Fruit fly (Drosophila melanogaster): ENCODE measurements around the gene mRpS6.

The mRpS6 gene

dm6 chr3L:4413800-4414446 lies 49.6 kb downstream of the mRpS6 start (continued):
- TF ChIP-seq ranshi (GFP tag; IDR thresholded peaks at IDR 0.05) = 0 out of 2 replicates have a peak, but pooled peaks have one; percentile 28
- peak; percentile 89 for TF ChIP-seq cwo (GFP tag; optimal IDR thresholded peaks at IDR 0.05)
- TF ChIP-seq sna (GFP tag; IDR thresholded peaks at IDR 0.05; ENCODE audit: partially characterized antibody) = peak; percentile 55; the same call in 1 of the 2 replicates
- peak; percentile 56; the same call in 1 of the 3 replicates for TF ChIP-seq ci (GFP tag; IDR thresholded peaks at IDR 0.05)
- no peak for TF ChIP-seq CG6813 (GFP tag; optimal IDR thresholded peaks at IDR 0.05)
- no peak for TF ChIP-seq slou (GFP tag; optimal IDR thresholded peaks at IDR 0.05)
- peak; percentile 49 for TF ChIP-seq shn (GFP tag; optimal IDR thresholded peaks at IDR 0.05)
- no peak for TF ChIP-seq caup (GFP tag; optimal IDR thresholded peaks at IDR 0.05; ENCODE audit: severe bottlenecking)
- TF ChIP-seq p53 (GFP tag; optimal IDR thresholded peaks at IDR 0.05) = no peak
- peak; percentile 27 for TF ChIP-seq oc (tag; optimal IDR thresholded peaks at IDR 0.05)
- no peak for TF ChIP-seq CHES-1-like (GFP tag; optimal IDR thresholded peaks at IDR 0.05)
- TF ChIP-seq ash1 (GFP tag; optimal IDR thresholded peaks at IDR 0.05) = peak; percentile 14
- TF ChIP-seq sqz (GFP tag; optimal IDR thresholded peaks at IDR 0.05) = peak; percentile 35
- no peak for TF ChIP-seq Doc2 (GFP tag; IDR thresholded peaks at IDR 0.05)
- no peak for TF ChIP-seq Dip3 (GFP tag; optimal IDR thresholded peaks at IDR 0.05)
- TF ChIP-seq chinmo (GFP tag; IDR thresholded peaks at IDR 0.05; ENCODE audit: partially characterized antibody) = peak; percentile 98
- TF ChIP-seq D19B (GFP tag; optimal IDR thresholded peaks at IDR 0.05) = peak; percentile 22
- peak; percentile 16; the same call in 1 of the 2 replicates for TF ChIP-seq MBD-R2 (GFP tag; IDR thresholded peaks at IDR 0.05)
- TF ChIP-seq scrt (GFP tag; optimal IDR thresholded peaks at IDR 0.05) = no peak
- TF ChIP-seq Optix (GFP tag; IDR thresholded peaks at IDR 0.05) = no peak
- no peak for TF ChIP-seq CG7928 (GFP tag; optimal IDR thresholded peaks at IDR 0.05)
- TF ChIP-seq CG4820 (GFP tag; optimal IDR thresholded peaks at IDR 0.05) = no peak
- no peak for TF ChIP-seq vnd (GFP tag; IDR thresholded peaks at IDR 0.05; ENCODE audit: partially characterized antibody)
- no peak for TF ChIP-seq CkIIα-i1 (GFP tag; IDR thresholded peaks at IDR 0.05)
- TF ChIP-seq crol (GFP tag; IDR thresholded peaks at IDR 0.05) = peak; percentile 98
- peak; percentile 82 for TF ChIP-seq rib (GFP tag; IDR thresholded peaks at IDR 0.05)
- TF ChIP-seq CG3407 (GFP tag; optimal IDR thresholded peaks at IDR 0.05) = no peak
- TF ChIP-seq insv (GFP tag; optimal IDR thresholded peaks at IDR 0.05) = no peak
- TF ChIP-seq CG12942 (GFP tag; optimal IDR thresholded peaks at IDR 0.05) = no peak
- no peak for TF ChIP-seq seq (GFP tag; IDR thresholded peaks at IDR 0.05)
- TF ChIP-seq CG14965 (GFP tag; optimal IDR thresholded peaks at IDR 0.05; ENCODE audit: borderline replicate concordance) = no peak
- no peak for TF ChIP-seq inv (GFP tag; IDR thresholded peaks at IDR 0.05; ENCODE audit: partially characterized antibody)
- TF ChIP-seq CG1602 (GFP tag; optimal IDR thresholded peaks at IDR 0.05) = no peak
- no peak for TF ChIP-seq Awh (GFP tag; IDR thresholded peaks at IDR 0.05)
- TF ChIP-seq bab2 (GFP tag; optimal IDR thresholded peaks at IDR 0.05) = no peak
- no peak for TF ChIP-seq emc (GFP tag; optimal IDR thresholded peaks at IDR 0.05)
- no peak for TF ChIP-seq Asciz (GFP tag; optimal IDR thresholded peaks at IDR 0.05)
- TF ChIP-seq CG18619 (GFP tag; optimal IDR thresholded peaks at IDR 0.05) = no peak
- no peak for TF ChIP-seq CG1792 (GFP tag; optimal IDR thresholded peaks at IDR 0.05)
- peak; percentile 82 for TF ChIP-seq slbo (GFP tag; IDR thresholded peaks at IDR 0.05)
- no peak for TF ChIP-seq tgo (GFP tag; IDR thresholded peaks at IDR 0.05)
- TF ChIP-seq CG9932 (GFP tag; IDR thresholded peaks at IDR 0.05) = peak; percentile 77
- TF ChIP-seq Rx (GFP tag; IDR thresholded peaks at IDR 0.05) = no peak
- TF ChIP-seq zfh2 (GFP tag; optimal IDR thresholded peaks at IDR 0.05) = no peak
- TF ChIP-seq grau (tag; optimal IDR thresholded peaks at IDR 0.05) = peak; percentile 4
- TF ChIP-seq hth (optimal IDR thresholded peaks at IDR 0.05) = no peak
- TF ChIP-seq Ets65A (GFP tag) = peak; percentile 33
- peak in 1 of 2 experiments; percentile 77 for TF ChIP-seq crp (GFP tag; optimal IDR thresholded peaks at IDR 0.05)
- no peak for TF ChIP-seq grn (GFP tag; optimal IDR thresholded peaks at IDR 0.05)
- TF ChIP-seq CG9817 (tag; optimal IDR thresholded peaks at IDR 0.05) = peak; percentile 32
- no peak for TF ChIP-seq ara (GFP tag; IDR thresholded peaks at IDR 0.05)
